Fruit fly (Drosophila melanogaster) Kc167 (cell line): Measurements from ENCODE around the gene Bem46.

Experiments used
- Myc ChIP-seq: fragments of >200 bp; optimal IDR thresholded peaks from 2 replicates; lab custom pipeline; 2017; ENCODE audit warnings: missing external identifiers
- Sin3A ChIP-seq: fragments of >200 bp; optimal IDR thresholded peaks from 2 replicates; lab custom pipeline; 2018; ENCODE audit warnings: missing external identifiers
- h ChIP-seq: fragments of >200 bp; optimal IDR thresholded peaks from 3 replicates; lab custom pipeline; 2018; ENCODE audit warnings: missing external identifiers
- insv ChIP-seq: fragments of >200 bp; optimal IDR thresholded peaks from 3 replicates; lab custom pipeline; 2018; ENCODE audit warnings: missing external identifiers
- psq ChIP-seq: fragments of >200 bp; optimal IDR thresholded peaks from 2 replicates; lab custom pipeline; 2017; ENCODE audit warnings: missing external identifiers
- ttk ChIP-seq: sonication (Bioruptor generic); optimal IDR thresholded peaks from 2 replicates; lab custom pipeline; 2017; ENCODE audit warnings: missing external identifiers

The Bem46 gene

dm6 chr2L:3001953-3002352, 14.0 kb downstream of the Bem46 start:
- no peak for TF ChIP-seq insv (lab: Kevin White, UChicago)

dm6 chr2L:3003399-3003798, 15.5 kb downstream of the Bem46 start:
- TF ChIP-seq Sin3A (lab: Kevin White, UChicago) = no peak
- TF ChIP-seq h (lab: Kevin White, UChicago) = no peak
- no peak for TF ChIP-seq Myc (lab: Kevin White, UChicago)

DNA sequence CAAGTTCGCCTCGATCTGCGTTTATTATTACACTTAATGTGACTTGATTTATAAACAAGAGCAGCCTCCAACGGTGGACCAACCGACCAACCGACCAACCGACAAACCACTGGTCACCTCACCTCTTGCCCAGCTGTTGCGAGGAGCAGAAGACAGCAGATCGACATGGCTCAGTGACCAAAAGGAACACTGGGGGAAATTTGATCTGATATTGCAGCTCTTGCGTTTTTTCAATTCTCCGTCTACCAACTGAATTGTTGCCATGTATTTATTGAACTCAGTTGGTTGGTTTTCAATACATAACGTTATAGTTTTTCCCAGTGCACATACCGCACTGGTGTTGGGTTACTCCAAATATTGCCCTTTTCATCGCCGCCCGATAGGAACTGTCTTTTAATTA, 16.7 kb downstream of the Bem46 start:
- TF ChIP-seq insv (lab: Kevin White, UChicago) (no peak), Myc (lab: Kevin White, UChicago) (no peak), h (lab: Kevin White, UChicago) (no peak), Sin3A (lab: Kevin White, UChicago) (no peak), psq (lab: Kevin White, UChicago) (no peak), ttk (lab: Kevin White, UChicago) (no peak)

dm6 chr2L:3005483-3005882, 17.6 kb downstream of the Bem46 start:
- TF ChIP-seq ttk (lab: Kevin White, UChicago) (no peak), h (lab: Kevin White, UChicago) (no peak), Myc (lab: Kevin White, UChicago) (no peak), insv (lab: Kevin White, UChicago) (no peak), Sin3A (lab: Kevin White, UChicago) (no peak), psq (lab: Kevin White, UChicago) (no peak)

dm6 chr2L:3006194-3006593, 18.3 kb downstream of the Bem46 start:
- no peak for TF ChIP-seq insv (lab: Kevin White, UChicago)
- TF ChIP-seq h (lab: Kevin White, UChicago) = no peak
- TF ChIP-seq psq (lab: Kevin White, UChicago) = no peak
- TF ChIP-seq Sin3A (lab: Kevin White, UChicago) = no peak
- TF ChIP-seq ttk (lab: Kevin White, UChicago) = no peak
- TF ChIP-seq Myc (lab: Kevin White, UChicago) = no peak

- TF ChIP-seq h (lab: Kevin White, UChicago) (no peak), psq (lab: Kevin White, UChicago) (no peak), insv (lab: Kevin White, UChicago) (no peak), Myc (lab: Kevin White, UChicago) (no peak), ttk (lab: Kevin White, UChicago) (no peak), Sin3A (lab: Kevin White, UChicago) (no peak)
These were observed 19.1 kb downstream of the Bem46 start for dm6 chr2L:3006925-3007426.

dm6 chr2L:3009438-3009837, 21.5 kb downstream of the Bem46 start:
- TF ChIP-seq h (lab: Kevin White, UChicago) (no peak), Sin3A (lab: Kevin White, UChicago) (no peak), Myc (lab: Kevin White, UChicago) (no peak), ttk (lab: Kevin White, UChicago) (no peak), insv (lab: Kevin White, UChicago) (no peak), psq (lab: Kevin White, UChicago) (no peak)

- TF ChIP-seq Sin3A (lab: Kevin White, UChicago) (no peak), psq (lab: Kevin White, UChicago) (no peak), ttk (lab: Kevin White, UChicago) (no peak), insv (lab: Kevin White, UChicago) (no peak)
These were observed 23.6 kb downstream of the Bem46 start for dm6 chr2L:3011484-3011883.

dm6 chr2L:3012780-3013179, 24.9 kb downstream of the Bem46 start:
- no peak for TF ChIP-seq psq (lab: Kevin White, UChicago)
- no peak for TF ChIP-seq Myc (lab: Kevin White, UChicago)
- no peak for TF ChIP-seq Sin3A (lab: Kevin White, UChicago)
- TF ChIP-seq ttk (lab: Kevin White, UChicago) = no peak
- TF ChIP-seq h (lab: Kevin White, UChicago) = no peak
- no peak for TF ChIP-seq insv (lab: Kevin White, UChicago)

dm6 chr2L:3018212-3018611, 30.3 kb downstream of the Bem46 start, which contains the start of the genes CG17224 and CG17264:
TSS of gene CG17224 (minus strand) at chr2L:3018308.
TSS of gene CG17264 (plus strand) at chr2L:3018508.
- TF ChIP-seq ttk (lab: Kevin White, UChicago) (no peak), psq (lab: Kevin White, UChicago) (no peak), Sin3A (lab: Kevin White, UChicago) (no peak), h (lab: Kevin White, UChicago) (no peak), Myc (lab: Kevin White, UChicago) (no peak), insv (lab: Kevin White, UChicago) (no peak)

- TF ChIP-seq insv (lab: Kevin White, UChicago) (no peak), h (lab: Kevin White, UChicago) (no peak), Sin3A (lab: Kevin White, UChicago) (no peak), Myc (lab: Kevin White, UChicago) (no peak), ttk (lab: Kevin White, UChicago) (no peak), psq (lab: Kevin White, UChicago) (no peak)
These were observed 35.1 kb downstream of the Bem46 start, which contains the start of the genes alpha4GT1 and Prp40 for dm6 chr2L:3022986-3023385. TSS of gene alpha4GT1 (minus strand) at chr2L:3023141. TSS of gene Prp40 (plus strand) at chr2L:3023226.

DNA sequence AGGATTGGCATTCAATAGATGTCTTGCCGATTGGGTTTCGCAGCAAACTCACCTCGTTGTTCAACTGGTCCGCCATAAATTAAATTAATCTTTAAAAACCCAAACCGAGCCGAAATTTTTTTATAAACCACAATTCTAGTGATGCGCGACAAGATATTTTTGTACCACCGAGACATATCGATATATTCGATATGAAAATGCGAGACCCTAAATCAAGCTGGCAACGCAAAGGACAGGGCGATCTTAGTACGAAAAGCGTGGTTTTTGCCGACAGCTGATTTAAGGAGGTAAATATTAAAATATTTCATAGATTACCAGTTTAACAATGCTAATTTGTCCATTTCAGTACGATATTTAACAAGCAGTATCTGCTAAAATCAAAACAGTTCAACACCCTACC, 41.1 kb downstream of the Bem46 start, which contains the start of the genes Sf3b2 and CG17219:
Gene Sf3b2, minus strand, starts transcription at position 157 of the 400 bp plus-strand sequence.
Gene CG17219, plus strand, starts transcription at position 242 of the 400 bp plus-strand sequence.
- TF ChIP-seq ttk (lab: Kevin White, UChicago) = no peak
- no peak for TF ChIP-seq insv (lab: Kevin White, UChicago)
- TF ChIP-seq Sin3A (lab: Kevin White, UChicago) = no peak
- TF ChIP-seq psq (lab: Kevin White, UChicago) = no peak
- no peak for TF ChIP-seq h (lab: Kevin White, UChicago)
- no peak for TF ChIP-seq Myc (lab: Kevin White, UChicago)
